Fruit fly (Drosophila melanogaster): ENCODE data around the gene haf.

The haf gene

dm6 chr2L:1631441-1632313, 76.7 kb downstream of the haf start:
- peak; percentile 69 for TF ChIP-seq noc (tag; optimal IDR thresholded peaks at IDR 0.05)

- TF ChIP-seq noc (tag; optimal IDR thresholded peaks at IDR 0.05), result peak; percentile 88
Observed at dm6 chr2L:1632730-1633172, 77.8 kb downstream of the haf start.

DNA sequence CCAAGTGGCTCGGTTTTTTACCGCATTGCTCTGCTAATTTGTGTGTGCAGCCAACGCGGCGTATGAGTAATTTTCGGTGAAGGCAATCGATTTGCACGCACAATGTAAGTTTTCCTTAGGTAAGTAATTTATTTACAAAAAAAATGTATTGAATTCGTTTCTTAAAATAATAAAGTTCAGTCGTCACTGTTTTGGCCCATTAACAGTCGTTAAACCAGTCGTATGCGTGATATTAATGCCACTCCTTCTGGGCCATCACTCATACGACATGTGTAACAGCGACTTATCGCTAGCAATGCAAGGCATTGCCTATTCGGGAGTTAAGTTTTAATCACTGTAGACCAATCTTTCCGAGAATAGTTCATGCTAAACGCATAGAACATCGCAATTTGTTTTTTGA, 78.5 kb downstream of the haf start:
- TF ChIP-seq noc (tag; optimal IDR thresholded peaks at IDR 0.05), result no peak

- peak; percentile 96 for TF ChIP-seq noc (tag; optimal IDR thresholded peaks at IDR 0.05)
Observed at dm6 chr2L:1634099-1634856, 79.3 kb downstream of the haf start.

dm6 chr2L:1636520-1636919, 81.6 kb downstream of the haf start:
- no peak for TF ChIP-seq noc (tag; optimal IDR thresholded peaks at IDR 0.05)

dm6 chr2L:1637265-1637664, 82.3 kb downstream of the haf start:
- TF ChIP-seq noc (tag; optimal IDR thresholded peaks at IDR 0.05), result no peak

DNA sequence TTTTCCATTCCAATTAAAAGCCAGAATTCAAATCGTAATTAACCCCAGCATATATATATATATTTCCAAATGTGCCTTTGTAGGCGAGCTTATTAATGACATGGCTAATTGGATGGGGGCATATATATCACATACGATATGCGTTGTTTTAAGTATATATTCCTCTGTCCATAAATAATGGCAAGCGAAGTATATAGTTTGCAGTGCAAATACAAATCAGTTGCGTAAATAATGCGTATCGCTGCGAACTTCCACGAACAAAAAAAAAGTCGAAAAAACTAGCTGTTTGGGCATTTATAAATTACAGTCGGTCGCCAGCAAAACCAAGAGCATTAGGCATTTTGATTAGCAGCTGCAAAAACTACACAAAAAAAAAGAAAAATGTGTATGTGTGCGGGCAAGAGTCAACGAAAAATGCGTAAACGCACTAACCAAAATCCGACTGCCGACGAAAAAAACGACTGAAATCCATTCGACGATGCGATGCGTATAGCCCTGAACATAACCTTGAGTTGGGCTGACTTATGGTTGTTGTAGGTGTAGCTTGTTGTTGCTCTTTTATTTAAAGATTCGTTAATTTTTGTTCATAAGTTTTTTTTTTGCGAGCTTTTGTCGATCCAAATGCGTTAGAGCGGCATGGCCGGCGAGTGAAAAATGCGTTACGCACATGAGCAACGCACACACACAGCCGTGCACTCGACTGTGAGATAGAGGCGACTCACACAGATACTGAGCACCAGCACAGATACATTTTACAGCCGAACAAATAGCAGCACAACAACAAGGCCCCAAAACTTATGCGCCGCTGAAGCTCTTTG, 83.1 kb downstream of the haf start:
- TF ChIP-seq noc (tag; optimal IDR thresholded peaks at IDR 0.05), result peak; percentile 26

- peak; percentile 99 for TF ChIP-seq noc (tag; optimal IDR thresholded peaks at IDR 0.05)
Observed at dm6 chr2L:1638650-1639549, 84.0 kb downstream of the haf start.

dm6 chr2L:1643252-1643864, 88.4 kb downstream of the haf start:
- peak; percentile 98 for TF ChIP-seq noc (tag; optimal IDR thresholded peaks at IDR 0.05)

dm6 chr2L:1644378-1644777, 89.4 kb downstream of the haf start:
- TF ChIP-seq noc (tag; optimal IDR thresholded peaks at IDR 0.05), result no peak

DNA sequence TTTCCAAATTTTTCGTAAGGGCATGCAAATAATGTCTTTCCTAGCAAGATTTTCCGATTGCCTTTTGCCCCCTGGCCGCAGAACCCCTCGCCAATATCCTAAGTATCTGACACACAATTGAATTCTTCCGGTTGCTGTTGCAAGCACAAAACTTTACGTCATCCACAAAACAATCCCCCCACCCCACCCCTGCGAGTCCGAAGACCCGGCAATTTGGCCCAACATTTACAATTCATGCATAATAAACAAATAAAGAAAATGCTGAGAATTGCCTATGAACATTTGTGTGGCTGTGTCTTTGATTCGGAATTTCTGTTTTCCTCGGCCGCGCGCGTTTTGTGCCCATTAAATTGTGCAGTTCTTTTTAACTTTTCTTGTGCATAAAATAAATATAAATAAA, 90.4 kb downstream of the haf start:
- no peak for TF ChIP-seq noc (tag; optimal IDR thresholded peaks at IDR 0.05)

dm6 chr2L:1646037-1646436, 91.1 kb downstream of the haf start:
- TF ChIP-seq noc (tag; optimal IDR thresholded peaks at IDR 0.05), result no peak

dm6 chr2L:1646499-1646898, 91.6 kb downstream of the haf start:
- no peak for TF ChIP-seq noc (tag; optimal IDR thresholded peaks at IDR 0.05)

DNA sequence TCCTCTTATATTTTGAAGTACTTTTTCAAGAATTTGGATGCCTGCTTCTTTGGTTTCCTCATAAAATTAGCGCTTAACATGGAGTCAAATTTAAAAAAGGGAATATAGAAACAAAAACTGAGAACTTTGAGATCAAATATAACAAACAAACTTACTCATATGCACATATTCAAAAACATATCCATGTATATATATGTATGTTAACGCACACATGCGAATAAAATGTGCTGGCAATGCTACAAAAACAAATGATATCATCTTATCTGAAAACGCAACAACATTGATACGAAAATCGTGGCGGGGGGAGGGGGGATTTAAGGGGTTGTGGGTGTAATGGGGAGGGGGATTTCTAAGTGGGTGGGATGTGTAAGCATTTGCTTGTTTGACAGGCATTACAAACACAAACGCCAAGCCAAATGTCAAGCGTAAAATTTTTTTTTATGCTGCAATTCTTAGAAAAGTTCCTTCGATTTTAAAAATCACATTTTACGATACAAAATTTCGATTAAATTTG, 93.2 kb downstream of the haf start:
- TF ChIP-seq noc (tag; optimal IDR thresholded peaks at IDR 0.05), result no peak
